Worm (Caenorhabditis elegans): ENCODE measurements around the gene F26C11.1.

The F26C11.1 gene

ce11 chrII:9931012-9931411 lies 36.5 kb downstream of the F26C11.1 start:
- TF ChIP-seq nfya-2 (GFP tag; IDR thresholded peaks at IDR 0.05) = no peak
- 0 out of 2 replicates have a peak, but pooled peaks have one; percentile 37 for TF ChIP-seq bed-2 (GFP tag; IDR thresholded peaks at IDR 0.05)
- TF ChIP-seq him-1 (tag; optimal IDR thresholded peaks at IDR 0.05) = peak; percentile 45
- peak; percentile 7 for TF ChIP-seq hrde-1 (tag; optimal IDR thresholded peaks at IDR 0.05; ENCODE audit: borderline replicate concordance)
- TF ChIP-seq mcd-1 (GFP tag; IDR thresholded peaks at IDR 0.05) = peak; percentile 58
- TF ChIP-seq hmg-1.2 (GFP tag; IDR thresholded peaks at IDR 0.05) = peak; percentile 87
- no peak for TF ChIP-seq somi-1 (GFP tag; optimal IDR thresholded peaks at IDR 0.05)
- TF ChIP-seq K11D2.4 (GFP tag; IDR thresholded peaks at IDR 0.05) = 0 out of 2 replicates have a peak, but pooled peaks have one; percentile 31
- TF ChIP-seq T26A5.8 (tag; optimal IDR thresholded peaks at IDR 0.05) = no peak
- TF ChIP-seq pbrm-1 (GFP tag; IDR thresholded peaks at IDR 0.05) = 0 out of 2 replicates have a peak, but pooled peaks have one; percentile 9
- TF ChIP-seq zfh-2 (GFP tag; conservative IDR thresholded peaks at IDR 0.05) = 0 out of 2 replicates have a peak, but pooled peaks have one; percentile 20
- peak; percentile 39 for TF ChIP-seq lin-54 (GFP tag; optimal IDR thresholded peaks at IDR 0.05)
- TF ChIP-seq cebp-1 (GFP tag; IDR thresholded peaks at IDR 0.05) = no peak
- TF ChIP-seq cebp-1 (tag; optimal IDR thresholded peaks at IDR 0.05) = peak; percentile 43
- TF ChIP-seq dox-1 (GFP tag; IDR thresholded peaks at IDR 0.05) = peak; percentile 42; the same call in 1 of the 2 replicates
- peak; percentile 12 for TF ChIP-seq K12H6.12 (tag; optimal IDR thresholded peaks at IDR 0.05)
- peak; percentile 60 for TF ChIP-seq ceh-27 (GFP tag; optimal IDR thresholded peaks at IDR 0.05)
- TF ChIP-seq mel-28 (tag; optimal IDR thresholded peaks at IDR 0.05; ENCODE audit: borderline replicate concordance) = no peak
- peak; percentile 57 for TF ChIP-seq attf-5 (GFP tag; optimal IDR thresholded peaks at IDR 0.05)
- no peak for TF ChIP-seq ama-1 (optimal IDR thresholded peaks at IDR 0.05)
- TF ChIP-seq ama-1 (GFP tag; optimal IDR thresholded peaks at IDR 0.05) = no peak

ce11 chrII:9931476-9931875 lies 36.9 kb downstream of the F26C11.1 start, which contains the start of gene pho-11:
pho-11 (plus strand) TSS chrII:9931849.
- TF ChIP-seq somi-1 (GFP tag; optimal IDR thresholded peaks at IDR 0.05) = no peak
- no peak for TF ChIP-seq rcor-1 (GFP tag; IDR thresholded peaks at IDR 0.05)
- TF ChIP-seq xnd-1 (tag; optimal IDR thresholded peaks at IDR 0.05) = no peak
- no peak for TF ChIP-seq zim-3 (tag; optimal IDR thresholded peaks at IDR 0.05)
- no peak for TF ChIP-seq athp-1 (tag; optimal IDR thresholded peaks at IDR 0.05)
- TF ChIP-seq pbrm-1 (GFP tag; IDR thresholded peaks at IDR 0.05) = no peak
- no peak for TF ChIP-seq cebp-2 (GFP tag; IDR thresholded peaks at IDR 0.05)
- TF ChIP-seq dpl-1 (GFP tag; optimal IDR thresholded peaks at IDR 0.05) = no peak
- TF ChIP-seq let-526 (GFP tag; IDR thresholded peaks at IDR 0.05) = no peak
- TF ChIP-seq Y56A3A.18 (GFP tag; IDR thresholded peaks at IDR 0.05) = no peak

ce11 chrII:9933947-9934383 lies 39.4 kb downstream of the F26C11.1 start:
- peak; percentile 60 for TF ChIP-seq lin-40 (tag; optimal IDR thresholded peaks at IDR 0.05)
- peak; percentile 54; the same call in 1 of the 2 replicates for TF ChIP-seq lin-26 (GFP tag; IDR thresholded peaks at IDR 0.05)
- TF ChIP-seq nfyb-1 (GFP tag; IDR thresholded peaks at IDR 0.05) = no peak; the same call in none of the 2 replicates
- TF ChIP-seq nhr-27 (tag; optimal IDR thresholded peaks at IDR 0.05) = no peak
- TF ChIP-seq snpc-4 (GFP tag; optimal IDR thresholded peaks at IDR 0.05) = no peak
- peak in 1 of 4 experiments; percentile 3 for TF ChIP-seq snpc-4 (tag; optimal IDR thresholded peaks at IDR 0.05)
- TF ChIP-seq ccch-3 (GFP tag; optimal IDR thresholded peaks at IDR 0.05) = no peak
- peak; percentile 48 for TF ChIP-seq ceh-79 (tag; optimal IDR thresholded peaks at IDR 0.05)
- TF ChIP-seq madf-10 (tag; optimal IDR thresholded peaks at IDR 0.05) = peak; percentile 51
- peak; percentile 40 for TF ChIP-seq die-1 (tag; optimal IDR thresholded peaks at IDR 0.05)
- TF ChIP-seq tbx-9 (tag; optimal IDR thresholded peaks at IDR 0.05; ENCODE audit: borderline replicate concordance) = no peak
- TF ChIP-seq hsf-1 (GFP tag; IDR thresholded peaks at IDR 0.05) = 0 out of 2 replicates have a peak, but pooled peaks have one; percentile 20
- TF ChIP-seq tlf-1 (GFP tag; optimal IDR thresholded peaks at IDR 0.05) = peak; percentile 64
- peak; percentile 72 for TF ChIP-seq dpff-1 (tag; optimal IDR thresholded peaks at IDR 0.05)
- TF ChIP-seq nhr-90 (tag; optimal IDR thresholded peaks at IDR 0.05) = peak; percentile 41
- TF ChIP-seq aptf-2 (GFP tag; conservative IDR thresholded peaks at IDR 0.05) = no peak
- peak; percentile 20 for TF ChIP-seq F52B5.7 (tag; optimal IDR thresholded peaks at IDR 0.05)
- TF ChIP-seq ceh-40 (GFP tag; IDR thresholded peaks at IDR 0.05) = 0 out of 2 replicates have a peak, but pooled peaks have one; percentile 22
- TF ChIP-seq B0336.3 (GFP tag; IDR thresholded peaks at IDR 0.05) = 0 out of 2 replicates have a peak, but pooled peaks have one; percentile 22
